Worm (Caenorhabditis elegans): Measurements from ENCODE around the gene mek-1.

mek-1 gene

ce11 chrX:7478476-7478875 lies 572 bp upstream of the mek-1 start:
- TF ChIP-seq lin-54 (GFP tag; optimal IDR thresholded peaks at IDR 0.05) (no peak), F10E7.11 (tag; optimal IDR thresholded peaks at IDR 0.05) (no peak), snpc-1.3 (tag; optimal IDR thresholded peaks at IDR 0.05; ENCODE audit: insufficient read depth) (no peak), madf-3 (GFP tag; IDR thresholded peaks at IDR 0.05) (peak; percentile 73; the same call in 1 of the 2 replicates), ztf-6 (GFP tag; IDR thresholded peaks at IDR 0.05) (no peak), F22D6.2 (tag; optimal IDR thresholded peaks at IDR 0.05) (no peak), unc-62 (GFP tag; optimal IDR thresholded peaks at IDR 0.05) (no peak), hsf-1 (GFP tag; IDR thresholded peaks at IDR 0.05) (no peak), hmg-1.2 (GFP tag; IDR thresholded peaks at IDR 0.05) (peak; percentile 37; the same call in 1 of the 2 replicates), zim-3 (tag; optimal IDR thresholded peaks at IDR 0.05) (no peak), mcd-1 (GFP tag; IDR thresholded peaks at IDR 0.05) (no peak), attf-5 (GFP tag; optimal IDR thresholded peaks at IDR 0.05) (peak; percentile 61), nfyb-1 (GFP tag; IDR thresholded peaks at IDR 0.05) (peak; percentile 12; the same call in 1 of the 2 replicates), zfh-2 (GFP tag; conservative IDR thresholded peaks at IDR 0.05) (peak; percentile 86), ztf-18 (tag; optimal IDR thresholded peaks at IDR 0.05) (peak; percentile 0), K12H6.12 (tag; optimal IDR thresholded peaks at IDR 0.05) (peak; percentile 60), dox-1 (GFP tag; IDR thresholded peaks at IDR 0.05) (peak; percentile 69), ceh-27 (GFP tag; optimal IDR thresholded peaks at IDR 0.05) (peak; percentile 28), nhr-80 (tag; optimal IDR thresholded peaks at IDR 0.05) (peak; percentile 61)

DNA sequence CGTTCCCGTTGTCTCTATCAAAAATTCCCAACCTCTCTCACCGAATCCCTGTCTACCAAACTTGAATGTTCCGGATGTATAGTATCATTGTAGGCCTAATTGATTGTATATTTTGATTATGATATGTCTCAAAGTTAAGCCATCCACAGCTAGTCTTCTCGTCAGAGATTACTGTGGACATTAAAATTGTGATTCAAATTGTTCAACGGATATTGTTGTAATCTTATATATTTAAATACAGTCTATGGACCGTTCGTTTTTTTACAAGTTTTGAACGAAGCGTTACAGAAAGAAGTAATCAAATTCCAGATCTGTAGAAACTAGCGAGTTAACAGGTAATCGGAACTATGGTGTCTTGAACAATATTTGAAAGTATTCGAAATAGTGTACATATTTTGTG lies 1.7 kb downstream of the mek-1 start, which contains the start of gene F48E3.9:
Gene F48E3.9 (plus strand): TSS at position 301 of the 400 bp plus-strand sequence.
- TF ChIP-seq pbrm-1 (GFP tag; IDR thresholded peaks at IDR 0.05) (no peak), chd-7 (tag; optimal IDR thresholded peaks at IDR 0.05) (no peak), nfyb-1 (GFP tag; IDR thresholded peaks at IDR 0.05) (no peak), hrde-1 (tag; optimal IDR thresholded peaks at IDR 0.05; ENCODE audit: borderline replicate concordance) (no peak)

DNA sequence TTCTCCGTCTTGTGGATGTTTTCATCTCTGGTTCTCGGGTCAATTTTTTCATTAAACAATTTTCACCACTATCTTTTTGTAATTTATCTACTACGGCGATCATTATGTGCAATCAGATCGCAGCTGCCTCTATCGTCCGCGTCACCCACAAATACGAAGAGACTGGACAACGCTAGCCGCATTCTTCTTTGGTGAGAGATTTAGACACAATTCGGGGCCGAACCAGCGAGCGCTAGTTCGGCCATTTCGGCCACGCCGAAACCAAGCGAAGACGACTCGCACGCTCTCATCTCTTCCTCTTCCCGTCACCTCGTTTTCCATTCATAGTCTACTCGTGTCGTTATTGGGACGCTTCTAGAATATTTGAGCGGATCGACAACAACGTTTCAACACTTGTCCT lies 6.7 kb downstream of the mek-1 start, which contains the start of gene gly-12:
Gene gly-12 (plus strand): TSS at position 117 of the 400 bp plus-strand sequence.
- TF ChIP-seq Y56A3A.18 (GFP tag; IDR thresholded peaks at IDR 0.05), result no peak
- peak; percentile 36 for TF ChIP-seq ceh-27 (GFP tag; optimal IDR thresholded peaks at IDR 0.05)
- peak; percentile 74 for TF ChIP-seq zfh-2 (GFP tag; conservative IDR thresholded peaks at IDR 0.05)

DNA sequence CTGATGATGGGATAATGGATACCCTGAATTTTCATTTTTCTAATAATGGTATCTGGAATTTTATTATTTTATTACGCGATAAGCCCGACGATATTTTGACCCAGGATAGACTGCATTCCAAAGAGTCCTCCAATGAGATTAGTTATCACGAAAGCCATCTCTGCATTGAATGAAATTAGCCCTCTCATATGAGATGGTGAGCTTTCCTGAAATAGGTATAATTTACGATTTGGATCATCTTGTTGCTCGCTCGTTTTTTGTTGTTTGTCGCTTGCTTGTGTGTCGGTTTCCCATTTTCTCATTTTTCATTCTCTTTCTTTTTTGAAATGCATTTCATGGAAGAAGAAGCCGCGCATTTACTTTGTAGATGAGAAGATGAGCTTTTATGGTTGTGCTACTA lies 12.5 kb downstream of the mek-1 start:
- TF ChIP-seq F37B4.10 (GFP tag; IDR thresholded peaks at IDR 0.05), result 0 out of 2 replicates have a peak, but pooled peaks have one; percentile 68
- no peak for TF ChIP-seq ccch-3 (GFP tag; optimal IDR thresholded peaks at IDR 0.05)

DNA sequence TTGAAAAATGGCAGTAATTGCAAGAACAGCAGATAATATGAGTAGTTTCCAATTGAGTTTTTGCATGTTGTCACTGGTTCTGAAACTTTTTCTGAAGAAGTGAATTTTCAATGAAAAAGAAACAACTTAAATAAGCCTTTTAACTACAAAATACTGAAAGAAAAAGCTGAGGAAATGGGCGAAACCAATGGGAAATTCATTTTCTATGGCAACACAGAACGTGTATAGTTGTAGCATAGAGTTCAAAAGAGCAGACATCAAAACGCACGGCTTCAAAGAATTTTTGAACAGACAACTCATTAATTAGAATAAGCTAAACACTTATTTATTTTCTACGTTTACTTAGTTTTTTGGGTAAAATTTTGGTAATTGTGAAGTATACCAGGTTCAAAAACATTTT lies 14.0 kb downstream of the mek-1 start, which contains the start of gene F48E3.2:
Gene F48E3.2 (minus strand): TSS at position 101 of the 400 bp plus-strand sequence.
- TF ChIP-seq cebp-2 (GFP tag; IDR thresholded peaks at IDR 0.05), result no peak
- TF ChIP-seq Y56A3A.18 (GFP tag; IDR thresholded peaks at IDR 0.05), result no peak
- no peak for TF ChIP-seq cebp-1 (GFP tag; IDR thresholded peaks at IDR 0.05)
- no peak for TF ChIP-seq cebp-1 (tag; optimal IDR thresholded peaks at IDR 0.05)
- no peak for TF ChIP-seq F33H1.4 (GFP tag; IDR thresholded peaks at IDR 0.05)
- no peak for TF ChIP-seq F55B11.4 (tag; optimal IDR thresholded peaks at IDR 0.05; ENCODE audit: borderline replicate concordance, insufficient read depth)
- TF ChIP-seq lsy-27 (tag; optimal IDR thresholded peaks at IDR 0.05; ENCODE audit: borderline replicate concordance, insufficient read depth), result no peak
- no peak for TF ChIP-seq rec-8 (tag; optimal IDR thresholded peaks at IDR 0.05)
- no peak for TF ChIP-seq ztf-22 (GFP tag; optimal IDR thresholded peaks at IDR 0.05)
- TF ChIP-seq pbrm-1 (GFP tag; IDR thresholded peaks at IDR 0.05), result no peak
- TF ChIP-seq egl-18 (GFP tag; IDR thresholded peaks at IDR 0.05), result no peak
- TF ChIP-seq ztf-26 (tag; optimal IDR thresholded peaks at IDR 0.05), result no peak
